Fruit fly (Drosophila melanogaster) whole organism, embryonic: ENCODE measurements around the gene CG34303.

Experiments
- ATbp ChIP-seq: fragments of 200-800 bp; sonication (Bioruptor generic); optimal IDR thresholded peaks from 2 replicates; lab custom pipeline; 2017; ENCODE audit warnings: missing biosample characterization, mild to moderate bottlenecking, missing genetic modification characterization, missing genetic modification reagents
- CG10654 ChIP-seq: fragments of 200-800 bp; sonication (Bioruptor generic); optimal IDR thresholded peaks from 2 replicates; lab custom pipeline; 2016; ENCODE audit warnings: missing biosample characterization, missing genetic modification characterization
- CG12391 ChIP-seq: fragments of 200-800 bp; sonication (Bioruptor generic); optimal IDR thresholded peaks from 3 replicates; lab custom pipeline; 2018; ENCODE audit warnings: missing biosample characterization, mild to moderate bottlenecking, missing genetic modification characterization, moderate library complexity
- CG13287 ChIP-seq: fragments of 200-800 bp; sonication (Bioruptor generic); IDR thresholded peaks from 2 replicates; pipeline ENCODE4 v1.3.6; 2022; ENCODE audit warnings: missing biosample characterization, missing genetic modification characterization; ENCODE audit not compliant: partially characterized antibody
- CG13624 ChIP-seq: fragments of 200-800 bp; sonication (Bioruptor generic); optimal IDR thresholded peaks from 2 replicates; lab custom pipeline; 2016; ENCODE audit warnings: missing biosample characterization, missing genetic modification characterization
- CG15011 ChIP-seq: fragments of 200-800 bp; sonication (Bioruptor generic); optimal IDR thresholded peaks from 3 replicates; lab custom pipeline; 2018; ENCODE audit warnings: missing biosample characterization, mild to moderate bottlenecking, missing genetic modification characterization
- CG15073 ChIP-seq: fragments of 200-800 bp; sonication (Bioruptor generic); optimal IDR thresholded peaks from 2 replicates; lab custom pipeline; 2016; ENCODE audit warnings: missing biosample characterization, missing genetic modification characterization
- CG15269 ChIP-seq: fragments of 200-800 bp; sonication (Bioruptor generic); optimal IDR thresholded peaks from 2 replicates; lab custom pipeline; 2018; ENCODE audit warnings: missing biosample characterization, mild to moderate bottlenecking, missing genetic modification characterization, moderate library complexity
- CG1603 ChIP-seq: fragments of 200-800 bp; sonication (Bioruptor generic); optimal IDR thresholded peaks from 2 replicates; lab custom pipeline; 2019; ENCODE audit warnings: missing biosample characterization, mild to moderate bottlenecking, missing genetic modification characterization, moderate library complexity
- CG17186 ChIP-seq: fragments of 200-800 bp; sonication (Bioruptor generic); optimal IDR thresholded peaks from 3 replicates; lab custom pipeline; 2017; ENCODE audit warnings: missing biosample characterization, missing genetic modification reagents, missing genetic modification characterization
- CG17359 ChIP-seq: fragments of 200-800 bp; sonication (Bioruptor generic); optimal IDR thresholded peaks from 3 replicates; lab custom pipeline; 2018; ENCODE audit warnings: missing biosample characterization, mild to moderate bottlenecking, missing genetic modification characterization, moderate library complexity
- CG17612 ChIP-seq: fragments of 200-800 bp; sonication (Bioruptor generic); IDR thresholded peaks from 2 replicates; pipeline ENCODE4 v1.3.6; 2022; ENCODE audit warnings: missing biosample characterization, missing genetic modification characterization
- CG2129 ChIP-seq: fragments of 200-800 bp; sonication (Bioruptor generic); IDR thresholded peaks from 2 replicates; pipeline ENCODE4 v1.3.6; 2022; ENCODE audit warnings: missing biosample characterization, missing genetic modification characterization; ENCODE audit not compliant: partially characterized antibody
- CG3163 ChIP-seq: fragments of 200-800 bp; sonication (Bioruptor generic); optimal IDR thresholded peaks from 3 replicates; lab custom pipeline; 2016; ENCODE audit warnings: missing biosample characterization, missing genetic modification characterization
- CG3995 ChIP-seq: fragments of 200-800 bp; sonication (Bioruptor generic); optimal IDR thresholded peaks from 3 replicates; lab custom pipeline; 2016; ENCODE audit warnings: missing biosample characterization, missing genetic modification characterization
- CG4707 ChIP-seq: fragments of 200-800 bp; sonication (Bioruptor generic); optimal IDR thresholded peaks from 2 replicates; lab custom pipeline; 2018; ENCODE audit warnings: missing biosample characterization, mild to moderate bottlenecking, missing genetic modification characterization, moderate library complexity
- CG5245 ChIP-seq: fragments of 200-800 bp; sonication (Bioruptor generic); optimal IDR thresholded peaks from 3 replicates; lab custom pipeline; 2016; ENCODE audit warnings: missing biosample characterization, missing genetic modification characterization
- CG8478 ChIP-seq: fragments of >200 bp; optimal IDR thresholded peaks from 2 replicates; lab custom pipeline; 2018
- CG8924 ChIP-seq: fragments of 200-800 bp; optimal IDR thresholded peaks from 3 replicates; lab custom pipeline; 2019; ENCODE audit warnings: missing biosample characterization, mild to moderate bottlenecking, missing genetic modification characterization, moderate library complexity
- CG9932 ChIP-seq: fragments of 200-800 bp; sonication (Bioruptor generic); IDR thresholded peaks from 2 replicates; pipeline ENCODE4 v1.3.6; 2022; ENCODE audit warnings: missing biosample characterization, missing genetic modification characterization
- CoRest ChIP-seq: fragments of 200-800 bp; sonication (Bioruptor generic); optimal IDR thresholded peaks from 3 replicates; lab custom pipeline; 2018; ENCODE audit warnings: missing biosample characterization, mild to moderate bottlenecking, missing genetic modification characterization, moderate library complexity
- D19A ChIP-seq: fragments of 200-800 bp; optimal IDR thresholded peaks from 3 replicates; lab custom pipeline; 2019; ENCODE audit warnings: missing biosample characterization, mild to moderate bottlenecking, missing genetic modification characterization, moderate library complexity
- Doc2 ChIP-seq: fragments of 200-800 bp; sonication (Bioruptor generic); IDR thresholded peaks from 2 replicates; pipeline ENCODE4 v1.3.6; 2022; ENCODE audit warnings: missing biosample characterization, missing genetic modification characterization
- Ets65A ChIP-seq: fragments of 200-800 bp; sonication (Bioruptor generic); peaks from one replicate; lab custom pipeline; 2016; ENCODE audit warnings: missing biosample characterization, missing genetic modification characterization
- Fer3 ChIP-seq: fragments of 200-800 bp; sonication (Bioruptor generic); optimal IDR thresholded peaks from 2 replicates; lab custom pipeline; 2018; ENCODE audit warnings: missing biosample characterization, mild to moderate bottlenecking, missing genetic modification characterization, moderate library complexity
- Jarid2 ChIP-seq: fragments of 200-800 bp; sonication (Bioruptor generic); optimal IDR thresholded peaks from 3 replicates; lab custom pipeline; 2017; ENCODE audit warnings: mild to moderate bottlenecking, missing biosample characterization, missing genetic modification reagents, missing genetic modification characterization
- Mad ChIP-seq: fragments of 200-800 bp; sonication (Bioruptor generic); optimal IDR thresholded peaks from 2 replicates; lab custom pipeline; 2016; ENCODE audit warnings: missing biosample characterization, missing genetic modification characterization
- Pdp1 ChIP-seq, 2 experiments: fragments of 200-800 bp; sonication (Bioruptor generic); optimal IDR thresholded peaks; 3 replicates each; lab custom pipeline; 2016; ENCODE audit warnings: missing biosample characterization in 2 of 2, missing genetic modification characterization in 2 of 2, mild to moderate bottlenecking in 1 of 2, moderate library complexity in 1 of 2
- Scr ChIP-seq: fragments of 200-800 bp; sonication (Bioruptor generic); IDR thresholded peaks from 2 replicates; pipeline ENCODE4 v1.3.6; 2022; ENCODE audit warnings: missing biosample characterization, missing genetic modification characterization; ENCODE audit not compliant: partially characterized antibody
- Trl ChIP-seq, 3 experiments: fragments of >200 bp in 2 of 3; fragments of 200-800 bp in 1 of 3; sonication (Bioruptor generic) in 1 of 3; optimal IDR thresholded peaks; 2 replicates in 1 of 3; 3 replicates in 2 of 3; lab custom pipeline; 2016 to 2017; ENCODE audit warnings: missing biosample characterization in 1 of 3, missing genetic modification characterization in 1 of 3
- Vsx1 ChIP-seq: fragments of 200-800 bp; sonication (Bioruptor generic); optimal IDR thresholded peaks from 2 replicates; lab custom pipeline; 2017; ENCODE audit warnings: missing biosample characterization, mild to moderate bottlenecking, missing genetic modification characterization, missing genetic modification reagents
- bigmax ChIP-seq: fragments of 200-800 bp; sonication (Bioruptor generic); optimal IDR thresholded peaks from 2 replicates; lab custom pipeline; 2018; ENCODE audit warnings: missing biosample characterization, mild to moderate bottlenecking, missing genetic modification characterization
- caup ChIP-seq: fragments of 200-800 bp; sonication (Bioruptor generic); optimal IDR thresholded peaks from 3 replicates; lab custom pipeline; 2017; ENCODE audit warnings: missing biosample characterization, mild to moderate bottlenecking, missing genetic modification characterization, moderate library complexity; ENCODE audit not compliant: severe bottlenecking
- chinmo ChIP-seq: fragments of 200-800 bp; sonication (Bioruptor generic); IDR thresholded peaks from 4 replicates; pipeline ENCODE4 v1.3.6; 2022; ENCODE audit warnings: missing biosample characterization, missing genetic modification characterization; ENCODE audit not compliant: partially characterized antibody
- dan ChIP-seq: fragments of 200-800 bp; sonication (Bioruptor generic); IDR thresholded peaks from 2 replicates; pipeline ENCODE4 v1.3.6; 2022; ENCODE audit warnings: missing biosample characterization, missing genetic modification characterization
- dati ChIP-seq: fragments of 200-800 bp; sonication (Bioruptor generic); IDR thresholded peaks from 2 replicates; pipeline ENCODE4 v1.3.6; 2022; ENCODE audit warnings: missing biosample characterization, missing genetic modification characterization
- gcm2 ChIP-seq: fragments of 200-800 bp; sonication (Bioruptor generic); optimal IDR thresholded peaks from 2 replicates; lab custom pipeline; 2016; ENCODE audit warnings: missing biosample characterization, missing genetic modification characterization
- gsb-n ChIP-seq: fragments of 200-800 bp; sonication (Bioruptor generic); optimal IDR thresholded peaks from 3 replicates; lab custom pipeline; 2018; ENCODE audit warnings: missing biosample characterization, mild to moderate bottlenecking, missing genetic modification characterization
- hkb ChIP-seq, 2 experiments: fragments of 200-800 bp in 1 of 2; fragments of >200 bp in 1 of 2; sonication (Bioruptor generic) in 1 of 2; IDR thresholded peaks in 1 of 2; optimal IDR thresholded peaks in 1 of 2; 2 replicates each; pipeline versions ENCODE4 v1.3.6 to Lab custom; 2017 to 2022; ENCODE audit warnings: missing biosample characterization in 1 of 2, missing genetic modification characterization in 1 of 2
- lab ChIP-seq: fragments of 200-800 bp; sonication (Bioruptor generic); optimal IDR thresholded peaks from 3 replicates; lab custom pipeline; 2017; ENCODE audit warnings: missing biosample characterization, missing genetic modification characterization, mild to moderate bottlenecking, moderate library complexity, missing genetic modification reagents
- nerfin-2 ChIP-seq: fragments of 200-800 bp; sonication (Bioruptor generic); IDR thresholded peaks from 2 replicates; pipeline ENCODE4 v1.3.6; 2022; ENCODE audit warnings: missing biosample characterization, missing genetic modification characterization; ENCODE audit not compliant: partially characterized antibody
- odd ChIP-seq: fragments of 200-800 bp; sonication (Bioruptor generic); optimal IDR thresholded peaks from 2 replicates; lab custom pipeline; 2017; ENCODE audit warnings: missing biosample characterization, mild to moderate bottlenecking, missing genetic modification characterization
- p53 ChIP-seq: fragments of 200-800 bp; sonication (Bioruptor generic); optimal IDR thresholded peaks from 2 replicates; lab custom pipeline; 2016; ENCODE audit warnings: missing biosample characterization, missing genetic modification characterization
- pros ChIP-seq: fragments of 200-800 bp; sonication (Bioruptor generic); optimal IDR thresholded peaks from 3 replicates; lab custom pipeline; 2019; ENCODE audit warnings: missing biosample characterization, mild to moderate bottlenecking, missing genetic modification characterization, moderate library complexity
- seq ChIP-seq: fragments of 200-800 bp; sonication (Bioruptor generic); IDR thresholded peaks from 2 replicates; pipeline ENCODE4 v1.3.6; 2022; ENCODE audit warnings: missing biosample characterization, missing genetic modification characterization
- sim ChIP-seq: fragments of 200-800 bp; sonication (Bioruptor generic); IDR thresholded peaks from 2 replicates; pipeline ENCODE4 v1.3.6; 2022; ENCODE audit warnings: missing biosample characterization, missing genetic modification characterization
- sug ChIP-seq: fragments of 200-800 bp; optimal IDR thresholded peaks from 2 replicates; lab custom pipeline; 2019; ENCODE audit warnings: missing biosample characterization, mild to moderate bottlenecking, missing genetic modification characterization, moderate library complexity
- twi ChIP-seq: fragments of 200-800 bp; optimal IDR thresholded peaks from 2 replicates; lab custom pipeline; 2019; ENCODE audit warnings: missing biosample characterization, mild to moderate bottlenecking, missing genetic modification characterization, moderate library complexity
- zf30C ChIP-seq: fragments of 200-800 bp; sonication (Bioruptor generic); optimal IDR thresholded peaks from 3 replicates; lab custom pipeline; 2018; ENCODE audit warnings: missing biosample characterization, mild to moderate bottlenecking, missing genetic modification characterization

The CG34303 gene

DNA sequence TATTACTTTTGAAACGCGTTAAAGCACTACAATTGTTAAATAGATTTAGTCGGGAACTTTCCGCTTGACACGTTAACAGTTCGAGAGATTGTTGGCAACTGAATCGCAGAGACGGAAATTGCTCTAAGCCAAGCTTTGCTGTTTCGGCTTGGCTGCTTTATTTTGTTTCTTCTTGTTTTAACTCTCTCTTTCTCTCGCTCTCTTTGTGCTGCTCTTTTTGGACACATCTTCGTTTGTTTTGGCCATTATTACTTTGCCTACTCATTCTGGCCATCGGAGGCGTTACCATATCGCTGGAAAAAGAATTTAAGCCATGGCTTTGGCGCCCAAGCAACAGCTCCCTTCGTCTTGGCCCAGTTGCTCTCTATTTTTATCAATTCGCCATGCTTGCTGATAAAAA lies 37.8 kb upstream of the CG34303 start, which contains the start of gene CG12814 (continued):
- no peak for TF ChIP-seq D19A
- no peak for TF ChIP-seq p53 (GFP tag; lab: Kevin White, UChicago)
- no peak for TF ChIP-seq CG17186 (GFP tag; lab: Kevin White, UChicago)
- TF ChIP-seq nerfin-2: no peak
- TF ChIP-seq CG15269 (tag; lab: Kevin White, UChicago): no peak
- no peak for TF ChIP-seq CG4707 (GFP tag; lab: Kevin White, UChicago)
- TF ChIP-seq lab: no peak
- TF ChIP-seq sug: no peak
- no peak for TF ChIP-seq gcm2
- no peak for TF ChIP-seq CG8478 (lab: Kevin White, UChicago)
- TF ChIP-seq CG8924 (tag; lab: Kevin White, UChicago): no peak
- peak; percentile 7 for TF ChIP-seq CG13624 (GFP tag; lab: Kevin White, UChicago)
- TF ChIP-seq sim (GFP tag; lab: Robert Waterston, UW): no peak
- TF ChIP-seq pros (GFP tag; lab: Kevin White, UChicago): no peak
- TF ChIP-seq Doc2 (GFP tag; lab: Robert Waterston, UW): no peak
- no peak for TF ChIP-seq zf30C (GFP tag; lab: Kevin White, UChicago)
- TF ChIP-seq dati (GFP tag; lab: Robert Waterston, UW): no peak
- TF ChIP-seq Vsx1 (GFP tag; lab: Kevin White, UChicago): no peak
- TF ChIP-seq Pdp1 (GFP tag; optimal IDR thresholded peaks at IDR 0.05; lab: Kevin White, UChicago): no peak
- 0 out of 4 replicates have a peak, but pooled peaks have one; percentile 41 for TF ChIP-seq chinmo (GFP tag; lab: Robert Waterston, UW)
- peak; percentile 26 for TF ChIP-seq gsb-n (tag; lab: Kevin White, UChicago)
- no peak for TF ChIP-seq seq (GFP tag; lab: Robert Waterston, UW)
- TF ChIP-seq CG10654 (GFP tag; lab: Kevin White, UChicago): no peak
- TF ChIP-seq CG13287: peak; percentile 39; the same call in 1 of the 2 replicates
- TF ChIP-seq CG3163 (GFP tag; lab: Kevin White, UChicago): peak; percentile 86
- TF ChIP-seq Trl (optimal IDR thresholded peaks at IDR 0.05; lab: Kevin White, UChicago): peak; percentile 55 to 78
- TF ChIP-seq Trl (GFP tag; optimal IDR thresholded peaks at IDR 0.05; lab: Kevin White, UChicago): peak; percentile 20
- TF ChIP-seq Scr (GFP tag; lab: Robert Waterston, UW): peak; percentile 24; the same call in 1 of the 2 replicates
- no peak for TF ChIP-seq CG15011 (GFP tag; lab: Kevin White, UChicago)
- TF ChIP-seq CG9932 (GFP tag; lab: Robert Waterston, UW): no peak
- peak; percentile 73 for TF ChIP-seq Jarid2 (GFP tag; lab: Kevin White, UChicago)
- no peak for TF ChIP-seq CG15073 (GFP tag; lab: Kevin White, UChicago)
- no peak for TF ChIP-seq CG17612
- no peak for TF ChIP-seq CG1603 (tag; lab: Kevin White, UChicago)

dm6 chr3R:10185986-10186385 lies 34.3 kb upstream of the CG34303 start:
- TF ChIP-seq CG12391 (tag; lab: Kevin White, UChicago): no peak
- TF ChIP-seq bigmax (GFP tag; lab: Kevin White, UChicago): no peak
- peak; percentile 63 for TF ChIP-seq ATbp (GFP tag; lab: Kevin White, UChicago)
- no peak for TF ChIP-seq Mad (GFP tag; lab: Kevin White, UChicago)
- peak; percentile 31 for TF ChIP-seq CG17359 (tag; lab: Kevin White, UChicago)
- TF ChIP-seq twi (tag; lab: Kevin White, UChicago): no peak
- no peak for TF ChIP-seq CG3995 (GFP tag; lab: Kevin White, UChicago)
- TF ChIP-seq seq (GFP tag; lab: Robert Waterston, UW): peak; percentile 34; the same call in 1 of the 2 replicates
- no peak for TF ChIP-seq CoRest (tag; lab: Kevin White, UChicago)
- TF ChIP-seq hkb (optimal IDR thresholded peaks at IDR 0.05; lab: Kevin White, UChicago): no peak
- 0 out of 2 replicates have a peak, but pooled peaks have one; percentile 31 for TF ChIP-seq hkb (GFP tag; IDR thresholded peaks at IDR 0.05; lab: Robert Waterston, UW)
- TF ChIP-seq CG15011 (GFP tag; lab: Kevin White, UChicago): peak; percentile 37
- no peak for TF ChIP-seq CG2129 (GFP tag; lab: Robert Waterston, UW)
- TF ChIP-seq Ets65A (GFP tag; lab: Kevin White, UChicago): peak; percentile 29
- TF ChIP-seq caup (GFP tag; lab: Kevin White, UChicago): peak; percentile 46
- no peak for TF ChIP-seq dan
- TF ChIP-seq Fer3 (tag; lab: Kevin White, UChicago): peak; percentile 23
- TF ChIP-seq odd (GFP tag; lab: Kevin White, UChicago): peak; percentile 36
- peak; percentile 11 for TF ChIP-seq CG13624 (GFP tag; lab: Kevin White, UChicago)
- TF ChIP-seq CG5245 (GFP tag; lab: Kevin White, UChicago): no peak
